Worm (Caenorhabditis elegans): ENCODE data around the gene tag-65.

- TF ChIP-seq nhr-11 (tag; optimal IDR thresholded peaks at IDR 0.05) = no peak
- TF ChIP-seq jun-1 (tag; optimal IDR thresholded peaks at IDR 0.05) = no peak
- no peak for TF ChIP-seq fos-1 (tag; optimal IDR thresholded peaks at IDR 0.05)
- no peak for TF ChIP-seq pqm-1 (tag; optimal IDR thresholded peaks at IDR 0.05)
- no peak for TF ChIP-seq egl-27 (tag; optimal IDR thresholded peaks at IDR 0.05)
- TF ChIP-seq F49E8.2 (tag; optimal IDR thresholded peaks at IDR 0.05; ENCODE audit: borderline replicate concordance) = no peak
- TF ChIP-seq attf-4 (tag; optimal IDR thresholded peaks at IDR 0.05) = no peak
- no peak for TF ChIP-seq nhr-28 (tag; optimal IDR thresholded peaks at IDR 0.05)
- no peak for TF ChIP-seq F37D6.2 (tag; optimal IDR thresholded peaks at IDR 0.05)
- no peak for TF ChIP-seq ceh-44 (GFP tag; IDR thresholded peaks at IDR 0.05)
- no peak for TF ChIP-seq unc-130 (GFP tag; optimal IDR thresholded peaks at IDR 0.05)
- TF ChIP-seq dpl-1 (GFP tag; optimal IDR thresholded peaks at IDR 0.05) = no peak
Observed at ce11 chrV:13650800-13651199, 27.6 kb downstream of the tag-65 start.

Measured in whole organism, L4 larva.